Worm (Caenorhabditis elegans) whole organism, young adult: Measurements from ENCODE around the gene Y61A9LA.4.

Experiments
- B0336.3 ChIP-seq: fragments of 200-800 bp; sonication (Bioruptor generic); IDR thresholded peaks from 2 replicates; pipeline ENCODE4 v1.3.6; 2022; ENCODE audit warnings: missing genetic modification characterization, missing compliant biosample characterization
- C06A6.2 ChIP-seq: fragments of 200-800 bp; sonication (Bioruptor generic); conservative IDR thresholded peaks from 2 replicates; pipeline ENCODE4 v1.3.6; 2022; ENCODE audit warnings: missing genetic modification characterization, missing compliant biosample characterization
- D2030.7 ChIP-seq: fragments of 200-800 bp; sonication (Bioruptor generic); IDR thresholded peaks from 2 replicates; pipeline ENCODE4 v1.3.6; 2022; ENCODE audit warnings: missing genetic modification reagents, missing genetic modification characterization, missing compliant biosample characterization
- F22D6.2 ChIP-seq: sonication (generic microtip); optimal IDR thresholded peaks from 2 replicates; lab custom pipeline; 2016; ENCODE audit warnings: mild to moderate bottlenecking, missing genetic modification characterization, missing compliant biosample characterization
- F37B4.10 ChIP-seq: fragments of 200-800 bp; sonication (Bioruptor generic); IDR thresholded peaks from 2 replicates; pipeline ENCODE4 v1.3.6; 2022; ENCODE audit warnings: missing genetic modification characterization, missing compliant biosample characterization
- F55B11.4 ChIP-seq: sonication (generic microtip); optimal IDR thresholded peaks from 2 replicates; lab custom pipeline; 2016; ENCODE audit warnings: missing compliant biosample characterization, missing genetic modification characterization, borderline replicate concordance; ENCODE audit not compliant: insufficient read depth
- F57C9.4 ChIP-seq: sonication (generic microtip); optimal IDR thresholded peaks from 2 replicates; lab custom pipeline; 2017; ENCODE audit warnings: mild to moderate bottlenecking, missing genetic modification characterization, missing compliant biosample characterization
- T07F8.4 ChIP-seq: sonication (generic microtip); optimal IDR thresholded peaks from 2 replicates; lab custom pipeline; 2016; ENCODE audit warnings: mild to moderate bottlenecking, missing genetic modification characterization, moderate library complexity, missing compliant biosample characterization
- Y79H2A.3 ChIP-seq: fragments of 200-800 bp; sonication (Bioruptor generic); conservative IDR thresholded peaks from 2 replicates; pipeline ENCODE4 v1.3.6; 2022; ENCODE audit warnings: missing genetic modification reagents, missing genetic modification characterization, missing compliant biosample characterization
- athp-1 ChIP-seq: sonication (generic microtip); optimal IDR thresholded peaks from 2 replicates; lab custom pipeline; 2017; ENCODE audit warnings: mild to moderate bottlenecking, missing genetic modification characterization, missing compliant biosample characterization
- attf-5 ChIP-seq: fragments of 200-800 bp; sonication (Bioruptor generic); optimal IDR thresholded peaks from 2 replicates; lab custom pipeline; 2018; ENCODE audit warnings: mild to moderate bottlenecking, missing genetic modification characterization, missing compliant biosample characterization
- cebp-2 ChIP-seq: fragments of 200-800 bp; sonication (Bioruptor generic); IDR thresholded peaks from 2 replicates; pipeline ENCODE4 v1.3.6; 2022; ENCODE audit warnings: missing genetic modification characterization, missing compliant biosample characterization
- ceh-58 ChIP-seq: fragments of 200-800 bp; sonication (Bioruptor generic); IDR thresholded peaks from 2 replicates; pipeline ENCODE4 v1.3.6; 2022; ENCODE audit warnings: missing genetic modification characterization, missing compliant biosample characterization
- ceh-91 ChIP-seq: fragments of 200-800 bp; sonication (Bioruptor generic); IDR thresholded peaks from 2 replicates; pipeline ENCODE4 v1.3.6; 2022; ENCODE audit warnings: missing genetic modification reagents, missing genetic modification characterization, missing compliant biosample characterization
- die-1 ChIP-seq: sonication (generic microtip); optimal IDR thresholded peaks from 2 replicates; lab custom pipeline; 2016; ENCODE audit warnings: missing genotype, mild to moderate bottlenecking, missing genetic modification characterization, missing compliant biosample characterization
- dpl-1 ChIP-seq: fragments of 150-350 bp; optimal IDR thresholded peaks from 2 replicates; lab custom pipeline; 2014; ENCODE audit warnings: missing biosample characterization, missing genetic modification reagents, missing genetic modification characterization
- egl-18 ChIP-seq: fragments of 200-800 bp; sonication (Bioruptor generic); IDR thresholded peaks from 2 replicates; pipeline ENCODE4 v1.3.6; 2022; ENCODE audit warnings: missing genetic modification reagents, missing genetic modification characterization, missing compliant biosample characterization
- hlh-26 ChIP-seq: fragments of 200-800 bp; sonication (Bioruptor generic); conservative IDR thresholded peaks from 2 replicates; pipeline ENCODE4 v1.3.6; 2022; ENCODE audit warnings: missing genetic modification reagents, missing genetic modification characterization, missing compliant biosample characterization
- hmg-1.2 ChIP-seq: fragments of 200-800 bp; sonication (Bioruptor generic); IDR thresholded peaks from 2 replicates; pipeline ENCODE4 v1.3.6; 2022; ENCODE audit warnings: missing genetic modification reagents, missing genetic modification characterization, missing compliant biosample characterization
- hsf-1 ChIP-seq: fragments of 200-800 bp; sonication (Bioruptor generic); IDR thresholded peaks from 2 replicates; pipeline ENCODE4 v1.3.6; 2022; ENCODE audit warnings: missing genetic modification reagents, missing genetic modification characterization, missing compliant biosample characterization
- lin-26 ChIP-seq: fragments of 200-800 bp; sonication (Bioruptor generic); IDR thresholded peaks from 2 replicates; pipeline ENCODE4 v1.3.6; 2022; ENCODE audit warnings: missing genetic modification reagents, missing genetic modification characterization, missing compliant biosample characterization
- madf-10 ChIP-seq: sonication (generic microtip); optimal IDR thresholded peaks from 2 replicates; lab custom pipeline; 2016; ENCODE audit warnings: mild to moderate bottlenecking, missing genetic modification characterization, missing compliant biosample characterization
- mcd-1 ChIP-seq: fragments of 200-800 bp; sonication (Bioruptor generic); IDR thresholded peaks from 2 replicates; pipeline ENCODE4 v1.3.6; 2022; ENCODE audit warnings: missing genetic modification reagents, missing genetic modification characterization, missing compliant biosample characterization
- nfyb-1 ChIP-seq: fragments of 200-800 bp; sonication (Bioruptor generic); IDR thresholded peaks from 2 replicates; pipeline ENCODE4 v1.3.6; 2022; ENCODE audit warnings: missing genetic modification reagents, missing genetic modification characterization, missing compliant biosample characterization
- nhr-179 ChIP-seq: sonication (generic microtip); optimal IDR thresholded peaks from 2 replicates; lab custom pipeline; 2016; ENCODE audit warnings: mild to moderate bottlenecking, missing genetic modification characterization, missing compliant biosample characterization
- rec-8 ChIP-seq, 2 experiments: sonication (generic microtip); optimal IDR thresholded peaks; 2 replicates each; lab custom pipeline; 2016; ENCODE audit warnings: mild to moderate bottlenecking in 2 of 2, missing genetic modification characterization in 2 of 2, missing genetic modification reagents in 2 of 2, missing genotype in 2 of 2, missing biosample characterization in 1 of 2, missing compliant biosample characterization in 1 of 2, moderate library complexity in 1 of 2
- somi-1 ChIP-seq: fragments of 200-800 bp; sonication (Bioruptor generic); optimal IDR thresholded peaks from 2 replicates; lab custom pipeline; 2018; ENCODE audit warnings: mild to moderate bottlenecking, missing genetic modification characterization, missing compliant biosample characterization
- sptf-2 ChIP-seq: fragments of 200-800 bp; sonication (Bioruptor generic); optimal IDR thresholded peaks from 2 replicates; lab custom pipeline; 2018; ENCODE audit warnings: mild to moderate bottlenecking, missing genetic modification characterization, missing compliant biosample characterization
- tbp1 ChIP-seq: fragments of 200-800 bp; sonication (Bioruptor generic); optimal IDR thresholded peaks from 2 replicates; lab custom pipeline; 2018; ENCODE audit warnings: mild to moderate bottlenecking, missing genetic modification characterization, missing compliant biosample characterization
- zfh-2 ChIP-seq: fragments of 200-800 bp; sonication (Bioruptor generic); conservative IDR thresholded peaks from 2 replicates; pipeline ENCODE4 v1.3.6; 2022; ENCODE audit warnings: missing genetic modification reagents, missing genetic modification characterization, missing compliant biosample characterization

The Y61A9LA.4 gene

ce11 chrV:4526801-4527425 lies 33.6 kb upstream of the Y61A9LA.4 start:
- no peak for TF ChIP-seq D2030.7 (GFP tag; lab: Robert Waterston, UW)
- TF ChIP-seq mcd-1 (GFP tag; lab: Robert Waterston, UW): 0 out of 2 replicates have a peak, but pooled peaks have one; percentile 10
- peak; percentile 86 for TF ChIP-seq zfh-2 (GFP tag; lab: Robert Waterston, UW)
- peak; percentile 5 for TF ChIP-seq die-1
- TF ChIP-seq B0336.3 (GFP tag; lab: Robert Waterston, UW): no peak
- 0 out of 2 replicates have a peak, but pooled peaks have one; percentile 16 for TF ChIP-seq ceh-58 (GFP tag; lab: Robert Waterston, UW)

ce11 chrV:4527934-4528333 lies 32.6 kb upstream of the Y61A9LA.4 start:
- TF ChIP-seq F55B11.4 (tag; lab: Kevin White, UChicago) (no peak), lin-26 (0 out of 2 replicates have a peak, but pooled peaks have one; percentile 16)

- no peak for TF ChIP-seq nhr-179
- TF ChIP-seq sptf-2 (GFP tag; lab: Kevin White, UChicago): no peak
These were observed 24.8 kb upstream of the Y61A9LA.4 start for ce11 chrV:4535736-4536135.

- TF ChIP-seq nfyb-1 (GFP tag; lab: Robert Waterston, UW) (peak; percentile 76), egl-18 (GFP tag; lab: Robert Waterston, UW) (no peak)
These were observed 20.7 kb upstream of the Y61A9LA.4 start for ce11 chrV:4539855-4540254.

ce11 chrV:4546854-4547253 lies 13.7 kb upstream of the Y61A9LA.4 start:
- TF ChIP-seq madf-10 (no peak), F55B11.4 (tag; lab: Kevin White, UChicago) (no peak), ceh-91 (GFP tag; lab: Robert Waterston, UW) (no peak), somi-1 (GFP tag; lab: Kevin White, UChicago) (no peak), D2030.7 (GFP tag; lab: Robert Waterston, UW) (no peak), nfyb-1 (GFP tag; lab: Robert Waterston, UW) (peak; percentile 45; the same call in 1 of the 2 replicates)

- TF ChIP-seq dpl-1 (GFP tag; lab: Kevin White, UChicago): no peak
- no peak for TF ChIP-seq sptf-2 (GFP tag; lab: Kevin White, UChicago)
- no peak for TF ChIP-seq nfyb-1 (GFP tag; lab: Robert Waterston, UW)
- no peak for TF ChIP-seq F22D6.2 (tag; lab: Kevin White, UChicago)
- TF ChIP-seq C06A6.2 (GFP tag; lab: Robert Waterston, UW): no peak
- TF ChIP-seq hlh-26: no peak
- TF ChIP-seq attf-5 (GFP tag; lab: Kevin White, UChicago): no peak
- no peak for TF ChIP-seq T07F8.4 (tag; lab: Kevin White, UChicago)
- no peak for TF ChIP-seq tbp1
- no peak for TF ChIP-seq cebp-2
- TF ChIP-seq mcd-1 (GFP tag; lab: Robert Waterston, UW): no peak
- TF ChIP-seq athp-1 (tag; lab: Kevin White, UChicago): no peak
- no peak for TF ChIP-seq F57C9.4
- TF ChIP-seq ceh-58 (GFP tag; lab: Robert Waterston, UW): no peak
- TF ChIP-seq hmg-1.2: no peak
- TF ChIP-seq hsf-1 (GFP tag; lab: Robert Waterston, UW): no peak
- no peak for TF ChIP-seq Y79H2A.3
- TF ChIP-seq F37B4.10 (GFP tag; lab: Robert Waterston, UW): no peak
- TF ChIP-seq rec-8 (tag; optimal IDR thresholded peaks at IDR 0.05; lab: Kevin White, UChicago): no peak
These were observed 11.3 kb upstream of the Y61A9LA.4 start, which contains the start of gene sos-1 for ce11 chrV:4549191-4549590. Gene sos-1 (minus strand): TSS chrV:4549291.
